Worm (Caenorhabditis elegans): Measurements from ENCODE around the gene Y69A2AR.46.

Gene Y69A2AR.46

ce11 chrIV:2599634-2600033 is 38.2 kb downstream of the Y69A2AR.46 start (continued):
- TF ChIP-seq vab-7 (GFP tag; IDR thresholded peaks at IDR 0.05): no peak
- TF ChIP-seq F49E8.2 (tag; optimal IDR thresholded peaks at IDR 0.05; ENCODE audit: borderline replicate concordance): no peak
- TF ChIP-seq php-3 (GFP tag; IDR thresholded peaks at IDR 0.05): 0 out of 2 replicates have a peak, but pooled peaks have one; percentile 7
- TF ChIP-seq egl-43 (GFP tag; IDR thresholded peaks at IDR 0.05): no peak
- peak; percentile 78 for TF ChIP-seq nhr-77 (tag; optimal IDR thresholded peaks at IDR 0.05)
- TF ChIP-seq zag-1 (tag; optimal IDR thresholded peaks at IDR 0.05): no peak
- no peak for TF ChIP-seq daf-8 (GFP tag; IDR thresholded peaks at IDR 0.05)
- TF ChIP-seq ztf-7 (tag; optimal IDR thresholded peaks at IDR 0.05): no peak
- TF ChIP-seq daf-16 (GFP tag; optimal IDR thresholded peaks at IDR 0.05): no peak
- TF ChIP-seq daf-16 (tag; optimal IDR thresholded peaks at IDR 0.05): peak; percentile 58
- TF ChIP-seq ceh-32 (tag; optimal IDR thresholded peaks at IDR 0.05; ENCODE audit: poor library complexity): no peak
- TF ChIP-seq nhr-111 (GFP tag; optimal IDR thresholded peaks at IDR 0.05): no peak
- peak; percentile 67 for TF ChIP-seq nhr-48 (tag; optimal IDR thresholded peaks at IDR 0.05)
- peak; percentile 57; the same call in 1 of the 2 replicates for TF ChIP-seq nhr-42 (GFP tag; IDR thresholded peaks at IDR 0.05)
- TF ChIP-seq daf-19 (GFP tag; conservative IDR thresholded peaks at IDR 0.05): no peak
- no peak for TF ChIP-seq madf-5 (GFP tag; IDR thresholded peaks at IDR 0.05)
- peak; percentile 70 to 87 for TF ChIP-seq mdl-1 (tag; optimal IDR thresholded peaks at IDR 0.05)
- peak; percentile 48 for TF ChIP-seq nhr-6 (tag; optimal IDR thresholded peaks at IDR 0.05)
- no peak for TF ChIP-seq skn-1 (tag; optimal IDR thresholded peaks at IDR 0.05)
- TF ChIP-seq dmd-6 (GFP tag; IDR thresholded peaks at IDR 0.05): peak; percentile 79
- peak; percentile 35 for TF ChIP-seq pqm-1 (tag; optimal IDR thresholded peaks at IDR 0.05)
- peak; percentile 99 for TF ChIP-seq hlh-30 (tag; optimal IDR thresholded peaks at IDR 0.05; ENCODE audit: insufficient read depth)
- TF ChIP-seq saeg-2 (GFP tag; IDR thresholded peaks at IDR 0.05): no peak
- TF ChIP-seq dpl-1 (GFP tag; optimal IDR thresholded peaks at IDR 0.05): peak; percentile 64
- no peak for TF ChIP-seq ceh-62 (tag; optimal IDR thresholded peaks at IDR 0.05)
- peak; percentile 51 for TF ChIP-seq nhr-25 (tag; optimal IDR thresholded peaks at IDR 0.05; ENCODE audit: borderline replicate concordance, insufficient read depth)
- TF ChIP-seq T26A8.4 (GFP tag; IDR thresholded peaks at IDR 0.05): peak; percentile 63
- TF ChIP-seq jun-1 (tag; optimal IDR thresholded peaks at IDR 0.05): no peak
- TF ChIP-seq madf-9 (GFP tag; conservative IDR thresholded peaks at IDR 0.05): no peak
- no peak for TF ChIP-seq daf-12 (tag; optimal IDR thresholded peaks at IDR 0.05)
- TF ChIP-seq D1046.2 (GFP tag; IDR thresholded peaks at IDR 0.05): no peak
- TF ChIP-seq ceh-82 (tag; optimal IDR thresholded peaks at IDR 0.05): no peak
- no peak for TF ChIP-seq aly-2 (tag; optimal IDR thresholded peaks at IDR 0.05)
- TF ChIP-seq R02D3.7 (tag; optimal IDR thresholded peaks at IDR 0.05): no peak
- TF ChIP-seq ceh-28 (tag; optimal IDR thresholded peaks at IDR 0.05): peak; percentile 34
- no peak for TF ChIP-seq unc-39 (tag; optimal IDR thresholded peaks at IDR 0.05)
- TF ChIP-seq dmd-9 (GFP tag; IDR thresholded peaks at IDR 0.05): no peak
- TF ChIP-seq cey-2 (tag; optimal IDR thresholded peaks at IDR 0.05; ENCODE audit: borderline replicate concordance, insufficient read depth): no peak
- no peak for TF ChIP-seq lin-39 (tag; optimal IDR thresholded peaks at IDR 0.05)
- peak; percentile 49 for TF ChIP-seq aha-1 (tag)
- TF ChIP-seq T20F7.1 (GFP tag; optimal IDR thresholded peaks at IDR 0.05): no peak
- no peak for TF ChIP-seq snpc-4 (tag; optimal IDR thresholded peaks at IDR 0.05)
- TF ChIP-seq arid-1 (GFP tag; conservative IDR thresholded peaks at IDR 0.05): 0 out of 2 replicates have a peak, but pooled peaks have one; percentile 26
- peak; percentile 73 for TF ChIP-seq mes-2 (tag; optimal IDR thresholded peaks at IDR 0.05; ENCODE audit: poor library complexity, severe bottlenecking)
- TF ChIP-seq nhr-10 (tag; optimal IDR thresholded peaks at IDR 0.05): peak; percentile 56
- TF ChIP-seq ztf-11 (tag; optimal IDR thresholded peaks at IDR 0.05): no peak
- peak in 1 of 2 experiments; percentile 95 for TF ChIP-seq unc-62 (GFP tag; optimal IDR thresholded peaks at IDR 0.05 in 1 of 2)
- TF ChIP-seq unc-62 (tag; optimal IDR thresholded peaks at IDR 0.05): no peak
- TF ChIP-seq lin-1 (GFP tag; IDR thresholded peaks at IDR 0.05): 0 out of 2 replicates have a peak, but pooled peaks have one; percentile 16
- TF ChIP-seq dmd-8 (GFP tag; IDR thresholded peaks at IDR 0.05): no peak
- peak; percentile 87 for TF ChIP-seq hmg-1.1 (GFP tag; IDR thresholded peaks at IDR 0.05)
- TF ChIP-seq Y75B8A.6 (GFP tag; IDR thresholded peaks at IDR 0.05): no peak
